Fruit fly (Drosophila melanogaster) whole organism, prepupa: Measurements from ENCODE around the gene Ir68b.

Source experiments
- CG34406 ChIP-seq: fragments of 200-800 bp; sonication (Bioruptor generic); optimal IDR thresholded peaks from 3 replicates; lab custom pipeline; 2016; ENCODE audit warnings: missing biosample characterization, missing genetic modification characterization
- CG8319 ChIP-seq: fragments of 200-800 bp; sonication (Bioruptor generic); optimal IDR thresholded peaks from 3 replicates; lab custom pipeline; 2016; ENCODE audit warnings: missing biosample characterization, missing genetic modification characterization
- OdsH ChIP-seq: fragments of 200-800 bp; sonication (Bioruptor generic); optimal IDR thresholded peaks from 3 replicates; lab custom pipeline; 2016; ENCODE audit warnings: missing biosample characterization, missing genetic modification characterization
- ss ChIP-seq, 2 experiments: fragments of 200-800 bp; sonication (Bioruptor generic); optimal IDR thresholded peaks; 2 replicates in 1 of 2; 3 replicates in 1 of 2; lab custom pipeline; 2017 to 2018; ENCODE audit warnings: mild to moderate bottlenecking in 2 of 2, missing biosample characterization in 2 of 2, missing genetic modification characterization in 2 of 2, moderate library complexity in 1 of 2

- no peak for TF ChIP-seq CG34406 (GFP tag; lab: Kevin White, UChicago)
- no peak for TF ChIP-seq CG8319 (GFP tag; lab: Kevin White, UChicago)
- no peak for TF ChIP-seq ss (GFP tag; optimal IDR thresholded peaks at IDR 0.05; lab: Kevin White, UChicago)
- TF ChIP-seq OdsH (GFP tag; lab: Kevin White, UChicago): no peak
Observed at dm6 chr3L:12083861-12084260, 43.3 kb downstream of the Ir68b start.
